Worm (Caenorhabditis elegans) whole organism, midembryonic: Measurements from ENCODE around the gene sqv-6.
A peak's percentile ranks its signal among the peaks of the same experiment; 100 is the strongest.

ENCODE experiments used
- T22C8.4 ChIP-seq: fragments of 200-800 bp; sonication (Bioruptor generic); IDR thresholded peaks from 2 replicates; pipeline ENCODE4 v1.3.6; 2022; ENCODE audit warnings: missing genetic modification characterization, missing compliant biosample characterization
- cog-1 ChIP-seq: sonication (generic microtip); optimal IDR thresholded peaks from 2 replicates; lab custom pipeline; 2016; ENCODE audit warnings: missing genetic modification characterization, missing compliant biosample characterization
- flt-1 ChIP-seq: fragments of 200-800 bp; sonication (Bioruptor generic); IDR thresholded peaks from 2 replicates; pipeline ENCODE4 v1.3.6; 2022; ENCODE audit warnings: missing genetic modification characterization, missing compliant biosample characterization
- klf-2 ChIP-seq: fragments of 200-800 bp; sonication (Bioruptor generic); conservative IDR thresholded peaks from 2 replicates; pipeline ENCODE4 v1.3.6; 2022; ENCODE audit warnings: missing genetic modification reagents, missing genetic modification characterization, missing compliant biosample characterization
- med-1 ChIP-seq: sonication (generic microtip); optimal IDR thresholded peaks from 2 replicates; lab custom pipeline; 2017; ENCODE audit warnings: missing genetic modification characterization, mild to moderate bottlenecking, missing compliant biosample characterization, antibody characterized with exemption, missing genetic modification reagents; ENCODE audit not compliant: insufficient read depth
- ref-1 ChIP-seq: fragments of 200-800 bp; sonication (Bioruptor generic); conservative IDR thresholded peaks from 2 replicates; pipeline ENCODE4 v1.3.6; 2022; ENCODE audit warnings: missing genetic modification reagents, missing genetic modification characterization, missing compliant biosample characterization
- tab-1 ChIP-seq: fragments of 200-800 bp; sonication (Bioruptor generic); IDR thresholded peaks from 2 replicates; pipeline ENCODE4 v1.3.6; 2022; ENCODE audit warnings: missing genetic modification characterization, missing compliant biosample characterization
- ztf-23 ChIP-seq: fragments of 200-800 bp; sonication (Bioruptor generic); IDR thresholded peaks from 2 replicates; pipeline ENCODE4 v1.3.6; 2022; ENCODE audit warnings: missing genetic modification reagents, missing genetic modification characterization, missing compliant biosample characterization
- ztf-29 ChIP-seq: fragments of 200-800 bp; sonication (Bioruptor generic); IDR thresholded peaks from 2 replicates; pipeline ENCODE4 v1.3.6; 2022; ENCODE audit warnings: missing genetic modification reagents, missing genetic modification characterization, missing compliant biosample characterization

The sqv-6 gene

DNA sequence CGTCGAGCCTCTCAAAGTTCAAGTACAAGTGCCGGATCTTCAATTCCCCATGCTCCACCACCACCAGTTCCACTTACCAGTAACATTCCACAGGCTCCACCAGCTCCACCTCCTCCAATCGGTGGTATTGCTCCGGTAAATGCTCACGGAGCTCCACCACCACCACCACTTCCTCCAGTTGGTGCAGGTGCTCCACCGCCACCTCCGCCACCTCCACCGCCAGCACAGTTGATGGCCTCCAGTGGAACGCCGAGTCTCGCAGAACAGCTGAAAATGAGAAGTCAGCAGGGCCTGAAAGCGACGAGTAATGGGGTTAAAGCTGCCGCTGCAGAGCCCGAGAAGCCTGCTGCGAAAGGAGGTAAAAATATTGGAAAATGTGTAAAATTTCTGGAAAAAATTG lies 25.7 kb upstream of the sqv-6 start:
- TF ChIP-seq tab-1 (GFP tag; lab: Robert Waterston, UW) = no peak
- no peak for TF ChIP-seq klf-2 (GFP tag; lab: Robert Waterston, UW)
- no peak for TF ChIP-seq med-1 (GFP tag; lab: Kevin White, UChicago)
- no peak for TF ChIP-seq ztf-29 (GFP tag; lab: Robert Waterston, UW)
- TF ChIP-seq ztf-23 (GFP tag; lab: Robert Waterston, UW) = no peak

ce11 chrV:983120-983519 lies 18.5 kb upstream of the sqv-6 start:
- no peak for TF ChIP-seq cog-1 (tag; lab: Kevin White, UChicago)
- TF ChIP-seq T22C8.4 (GFP tag; lab: Robert Waterston, UW) = no peak
- no peak for TF ChIP-seq ref-1 (GFP tag; lab: Robert Waterston, UW)
- TF ChIP-seq ztf-29 (GFP tag; lab: Robert Waterston, UW) = no peak
- TF ChIP-seq klf-2 (GFP tag; lab: Robert Waterston, UW) = no peak
- no peak for TF ChIP-seq tab-1 (GFP tag; lab: Robert Waterston, UW)
- TF ChIP-seq flt-1 (GFP tag; lab: Robert Waterston, UW) = no peak
- TF ChIP-seq med-1 (GFP tag; lab: Kevin White, UChicago) = no peak
- no peak for TF ChIP-seq ztf-23 (GFP tag; lab: Robert Waterston, UW)

DNA sequence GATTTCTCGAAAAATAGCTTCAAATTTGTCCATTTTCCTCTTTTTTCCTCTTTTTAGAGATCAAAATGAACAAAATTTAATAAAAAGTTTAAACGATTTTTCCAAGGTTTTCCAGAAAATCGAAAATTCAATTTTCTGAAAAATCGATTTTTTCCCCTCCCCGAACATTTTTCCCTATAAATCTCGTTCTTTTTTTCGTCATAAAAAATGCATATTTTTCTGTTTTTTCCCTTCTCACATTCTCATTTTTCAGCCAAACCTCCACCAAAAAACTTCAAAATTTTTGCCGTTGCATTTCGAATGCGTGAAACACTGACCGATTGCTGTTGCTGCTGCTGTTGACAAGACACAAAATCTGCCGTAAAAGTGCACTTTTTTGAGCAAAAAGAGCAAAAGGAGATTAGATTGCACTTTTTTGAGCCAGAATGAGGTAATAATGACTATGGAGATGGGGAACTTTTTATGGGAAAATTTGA lies 17.7 kb upstream of the sqv-6 start, which contains the start of the genes Y50D4C.12 and unc-34:
Y50D4C.12 (plus strand) TSS at position 301 of the 476 bp plus-strand sequence.
unc-34 (plus strand) TSS at position 426 of the 476 bp plus-strand sequence.
- TF ChIP-seq cog-1 (tag; lab: Kevin White, UChicago) = no peak
- no peak for TF ChIP-seq ref-1 (GFP tag; lab: Robert Waterston, UW)
- no peak for TF ChIP-seq tab-1 (GFP tag; lab: Robert Waterston, UW)
- no peak for TF ChIP-seq med-1 (GFP tag; lab: Kevin White, UChicago)
- TF ChIP-seq flt-1 (GFP tag; lab: Robert Waterston, UW) = no peak
- no peak for TF ChIP-seq ztf-29 (GFP tag; lab: Robert Waterston, UW)
- TF ChIP-seq klf-2 (GFP tag; lab: Robert Waterston, UW) = no peak
- no peak for TF ChIP-seq T22C8.4 (GFP tag; lab: Robert Waterston, UW)
- TF ChIP-seq ztf-23 (GFP tag; lab: Robert Waterston, UW) = no peak

DNA sequence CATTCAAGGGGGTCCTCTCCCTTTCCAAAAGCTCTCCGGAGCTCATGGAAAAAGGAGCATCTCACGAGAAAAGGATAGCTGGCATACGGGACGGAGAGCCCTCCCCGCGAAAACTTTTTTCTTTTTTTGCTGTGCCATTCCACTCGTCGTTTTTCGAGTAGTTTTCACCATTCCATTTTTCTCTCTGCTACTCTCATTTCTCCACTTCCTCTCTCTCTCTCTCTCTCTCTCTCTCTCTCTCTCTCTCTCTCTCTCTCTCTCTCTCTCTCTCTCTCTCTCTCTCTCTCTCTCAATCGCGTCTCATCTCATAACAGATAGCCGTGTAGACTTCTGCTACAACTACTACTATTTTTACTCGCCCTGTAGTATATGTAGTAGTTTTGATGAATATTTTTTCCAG lies 15.1 kb upstream of the sqv-6 start:
- TF ChIP-seq klf-2 (GFP tag; lab: Robert Waterston, UW) = no peak
- no peak for TF ChIP-seq T22C8.4 (GFP tag; lab: Robert Waterston, UW)
- TF ChIP-seq ztf-23 (GFP tag; lab: Robert Waterston, UW) = 0 out of 2 replicates have a peak, but pooled peaks have one; percentile 39
- TF ChIP-seq flt-1 (GFP tag; lab: Robert Waterston, UW) = peak; percentile 33; the same call in 1 of the 2 replicates

ce11 chrV:978617-979016 lies 14.0 kb upstream of the sqv-6 start:
- TF ChIP-seq ref-1 (GFP tag; lab: Robert Waterston, UW) = no peak
- no peak for TF ChIP-seq flt-1 (GFP tag; lab: Robert Waterston, UW)

- no peak for TF ChIP-seq klf-2 (GFP tag; lab: Robert Waterston, UW)
- no peak for TF ChIP-seq med-1 (GFP tag; lab: Kevin White, UChicago)
- no peak for TF ChIP-seq tab-1 (GFP tag; lab: Robert Waterston, UW)
- no peak for TF ChIP-seq T22C8.4 (GFP tag; lab: Robert Waterston, UW)
- no peak for TF ChIP-seq cog-1 (tag; lab: Kevin White, UChicago)
- TF ChIP-seq ref-1 (GFP tag; lab: Robert Waterston, UW) = no peak
- no peak for TF ChIP-seq flt-1 (GFP tag; lab: Robert Waterston, UW)
- no peak for TF ChIP-seq ztf-23 (GFP tag; lab: Robert Waterston, UW)
- no peak for TF ChIP-seq ztf-29 (GFP tag; lab: Robert Waterston, UW)
These were observed 13.3 kb upstream of the sqv-6 start for ce11 chrV:977853-978252.

DNA sequence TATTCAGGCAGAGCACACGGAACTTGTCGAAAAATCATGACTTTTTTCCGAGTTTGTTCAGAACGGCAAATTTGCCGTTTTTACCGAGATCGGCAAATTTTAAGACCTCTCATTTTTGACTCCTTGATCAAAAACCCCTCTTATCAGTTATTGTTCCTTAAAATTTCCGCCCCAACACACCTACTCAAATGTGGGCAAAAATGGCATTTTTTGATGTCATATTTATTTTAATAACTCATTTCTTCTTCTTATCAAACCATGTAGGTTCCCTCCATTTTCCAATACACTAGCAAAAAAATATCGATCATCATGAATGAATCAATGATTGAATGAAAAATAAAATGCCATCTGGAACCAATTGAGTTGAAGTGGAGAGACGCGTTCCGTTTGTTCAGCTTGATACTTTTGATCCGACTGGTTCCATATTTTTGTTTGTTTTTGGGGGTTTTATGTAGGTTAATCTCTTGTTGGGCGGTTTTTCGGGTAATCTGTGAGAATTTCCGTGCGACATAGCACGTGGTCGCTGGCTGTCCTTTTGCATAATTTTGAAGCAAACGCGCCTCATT lies 12.0 kb upstream of the sqv-6 start:
- no peak for TF ChIP-seq tab-1 (GFP tag; lab: Robert Waterston, UW)

DNA sequence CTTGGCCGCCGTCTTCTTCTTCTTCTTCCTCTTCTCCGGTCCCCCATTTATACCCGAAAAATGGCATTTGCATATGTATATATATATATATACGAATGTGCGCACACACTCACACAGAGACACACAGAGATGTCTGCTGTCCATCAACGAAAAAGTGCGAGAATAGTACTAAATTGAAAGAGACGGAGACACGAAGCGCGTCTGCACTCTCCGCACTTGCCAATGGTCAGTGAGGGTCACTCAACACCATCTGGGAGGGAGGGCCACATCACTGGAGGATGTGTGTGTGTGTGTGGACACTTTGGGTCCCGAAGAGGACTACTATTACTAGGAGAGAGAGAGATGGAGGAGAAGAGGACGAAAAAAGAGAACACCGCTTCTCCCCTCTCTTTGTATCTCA lies 10.6 kb upstream of the sqv-6 start:
- TF ChIP-seq flt-1 (GFP tag; lab: Robert Waterston, UW) (peak; percentile 70; the same call in 1 of the 2 replicates), tab-1 (GFP tag; lab: Robert Waterston, UW) (no peak), med-1 (GFP tag; lab: Kevin White, UChicago) (no peak), cog-1 (tag; lab: Kevin White, UChicago) (peak; percentile 86)

DNA sequence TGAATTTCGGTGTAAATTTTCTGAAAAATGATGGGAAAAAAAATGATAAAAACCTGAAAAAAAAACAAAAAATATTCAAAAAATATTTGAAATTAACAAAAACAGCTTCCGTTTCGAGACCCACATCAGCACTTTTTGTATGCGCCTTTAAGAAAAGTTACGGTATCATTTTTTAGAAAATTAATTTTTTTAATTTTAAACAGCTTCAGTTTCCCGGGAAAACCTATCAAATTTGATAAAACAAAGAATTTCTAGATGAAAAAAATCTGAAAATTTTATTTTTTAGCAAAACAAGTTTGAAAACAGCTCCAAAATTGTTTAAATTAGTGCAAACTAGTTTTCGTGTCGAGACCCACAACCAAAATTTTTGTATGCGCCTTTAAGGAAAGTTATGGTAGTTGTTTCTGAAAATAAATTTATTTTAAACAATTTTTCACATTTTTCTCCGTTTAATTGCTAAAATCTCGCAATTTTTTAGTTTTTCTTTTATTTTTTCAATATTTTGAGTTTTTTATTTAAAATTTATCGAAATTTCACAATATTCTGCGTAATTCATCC lies 4.5 kb upstream of the sqv-6 start:
- TF ChIP-seq tab-1 (GFP tag; lab: Robert Waterston, UW) = no peak

DNA sequence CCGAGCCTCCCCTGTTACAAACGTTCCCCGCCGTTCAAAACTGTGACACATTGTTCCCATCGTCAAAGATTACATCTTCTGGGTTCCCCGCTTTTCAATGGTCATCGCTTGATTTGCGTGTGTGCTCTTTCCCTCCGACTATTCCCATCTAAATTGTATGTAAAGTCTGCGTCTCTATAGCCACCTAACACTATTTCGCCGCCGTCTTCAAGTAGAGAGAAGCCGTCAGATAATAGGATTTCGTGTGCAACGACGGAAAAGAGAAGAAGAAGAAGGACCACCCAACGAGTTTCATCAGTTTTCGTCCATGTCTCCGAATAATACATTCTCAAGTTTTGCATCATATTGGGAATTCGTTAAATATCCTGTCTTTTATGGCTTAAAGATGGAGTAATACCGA lies 1.6 kb upstream of the sqv-6 start:
- TF ChIP-seq ref-1 (GFP tag; lab: Robert Waterston, UW) (no peak), ztf-29 (GFP tag; lab: Robert Waterston, UW) (no peak), tab-1 (GFP tag; lab: Robert Waterston, UW) (no peak), med-1 (GFP tag; lab: Kevin White, UChicago) (no peak), cog-1 (tag; lab: Kevin White, UChicago) (no peak), ztf-23 (GFP tag; lab: Robert Waterston, UW) (no peak)
